Worm (Caenorhabditis elegans): ENCODE results near the gene C06E4.5.

Gene C06E4.5

DNA sequence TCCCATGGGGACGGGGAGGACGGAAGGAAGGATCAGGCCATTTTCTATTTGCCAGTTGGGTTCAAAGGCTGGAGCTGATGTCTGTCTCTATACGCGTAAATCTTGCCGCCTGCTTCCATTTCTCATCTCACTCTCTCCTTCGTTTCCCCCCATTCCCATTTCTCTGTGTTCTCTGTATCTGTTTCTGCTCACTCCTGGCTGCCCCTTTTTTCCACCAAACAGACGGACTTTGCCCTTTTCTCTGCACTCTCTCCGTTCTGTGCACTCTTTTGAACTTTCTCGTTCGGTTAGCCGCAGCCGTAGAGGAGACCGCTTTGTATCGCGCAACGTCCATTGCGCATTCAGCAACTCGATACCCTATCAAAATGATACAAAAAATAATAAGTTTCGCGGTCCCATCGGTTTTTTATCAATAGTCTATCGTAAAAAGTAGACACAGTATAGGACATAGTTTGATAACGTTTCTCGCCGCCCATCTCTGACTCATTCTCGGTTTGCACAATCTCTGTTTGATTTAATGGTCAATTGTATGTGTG is 19.3 kb upstream of the C06E4.5 start (continued):
- TF ChIP-seq nhr-12 (tag; optimal IDR thresholded peaks at IDR 0.05) (no peak), pqm-1 (tag; optimal IDR thresholded peaks at IDR 0.05) (peak; percentile 87), aly-2 (tag; optimal IDR thresholded peaks at IDR 0.05) (no peak), elt-2 (tag; optimal IDR thresholded peaks at IDR 0.05) (peak; percentile 92), nhr-77 (tag; optimal IDR thresholded peaks at IDR 0.05) (no peak), nhr-67 (tag; optimal IDR thresholded peaks at IDR 0.05) (no peak), ZK546.5 (tag; optimal IDR thresholded peaks at IDR 0.05) (no peak), lin-39 (tag; optimal IDR thresholded peaks at IDR 0.05) (peak; percentile 58), nfya-1 (tag; optimal IDR thresholded peaks at IDR 0.05; ENCODE audit: insufficient read depth) (peak; percentile 79), unc-39 (tag; optimal IDR thresholded peaks at IDR 0.05) (no peak), R02D3.7 (tag; optimal IDR thresholded peaks at IDR 0.05) (no peak), fos-1 (tag; optimal IDR thresholded peaks at IDR 0.05) (no peak), jun-1 (tag; optimal IDR thresholded peaks at IDR 0.05) (peak; percentile 76), ceh-16 (tag; optimal IDR thresholded peaks at IDR 0.05) (no peak), fkh-2 (tag; optimal IDR thresholded peaks at IDR 0.05) (no peak), ztf-11 (tag; optimal IDR thresholded peaks at IDR 0.05) (no peak)

DNA sequence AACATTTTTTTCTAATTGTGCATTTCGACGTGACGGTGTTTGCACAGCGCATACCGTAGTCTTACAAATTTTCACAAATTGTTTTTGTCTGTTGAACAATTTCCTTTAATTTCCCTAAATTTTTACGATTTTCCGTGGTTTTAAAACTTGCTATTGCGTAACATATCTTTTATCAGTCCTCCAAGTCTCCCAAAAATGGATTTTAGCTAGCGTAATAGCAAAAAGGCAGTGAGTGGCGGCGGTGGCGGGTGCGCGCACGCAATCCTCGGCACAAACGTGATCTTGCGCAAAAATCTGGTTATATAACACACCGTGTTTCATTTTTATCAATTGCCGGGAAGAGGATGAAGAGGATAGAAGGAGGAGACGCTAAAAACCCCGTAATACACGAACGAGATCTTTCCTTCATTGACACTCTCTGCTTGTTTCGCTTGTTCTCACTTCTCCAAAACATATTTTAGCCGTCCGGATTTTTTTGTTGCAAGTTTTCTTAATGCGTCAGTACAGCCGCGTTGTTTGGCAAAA is 18.5 kb upstream of the C06E4.5 start:
- peak; percentile 34 for TF ChIP-seq nhr-23 (tag; optimal IDR thresholded peaks at IDR 0.05)
- TF ChIP-seq nhr-43 (tag; optimal IDR thresholded peaks at IDR 0.05; ENCODE audit: poor library complexity, severe bottlenecking), result peak; percentile 56
- no peak for TF ChIP-seq pqm-1 (tag; optimal IDR thresholded peaks at IDR 0.05)

DNA sequence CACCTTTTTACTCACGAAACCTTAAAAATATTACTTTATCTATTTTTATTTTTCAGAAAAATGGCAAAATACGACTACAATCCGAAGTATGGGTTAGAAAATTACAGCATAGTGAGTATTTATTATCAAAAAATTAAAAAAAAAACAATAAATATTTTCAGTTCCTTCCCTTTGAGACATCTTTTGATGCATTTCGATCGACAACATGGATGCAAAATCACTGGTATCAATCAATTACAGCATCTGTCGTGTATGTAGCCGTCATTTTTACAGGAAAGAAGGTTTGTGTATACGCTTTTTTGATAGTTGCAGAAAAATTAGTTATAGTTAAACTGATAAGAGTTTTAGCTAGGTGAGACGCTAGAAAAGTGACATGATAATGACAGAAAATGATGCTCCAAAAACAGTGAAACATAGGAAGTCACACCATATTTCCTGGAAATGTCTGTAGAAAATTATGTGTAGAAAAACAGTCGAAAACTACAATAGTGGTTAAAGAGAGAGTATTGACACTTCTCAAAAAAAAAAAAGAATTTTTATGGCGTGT is 17.0 kb upstream of the C06E4.5 start, which contains the start of gene elo-3:
elo-3 (plus strand) TSS at position 51 of the 547 bp plus-strand sequence.
- TF ChIP-seq elt-2 (tag; optimal IDR thresholded peaks at IDR 0.05) (peak; percentile 63), pqm-1 (tag; optimal IDR thresholded peaks at IDR 0.05) (peak; percentile 51), jun-1 (tag; optimal IDR thresholded peaks at IDR 0.05) (no peak), pha-4 (tag; optimal IDR thresholded peaks at IDR 0.05) (peak; percentile 9)

DNA sequence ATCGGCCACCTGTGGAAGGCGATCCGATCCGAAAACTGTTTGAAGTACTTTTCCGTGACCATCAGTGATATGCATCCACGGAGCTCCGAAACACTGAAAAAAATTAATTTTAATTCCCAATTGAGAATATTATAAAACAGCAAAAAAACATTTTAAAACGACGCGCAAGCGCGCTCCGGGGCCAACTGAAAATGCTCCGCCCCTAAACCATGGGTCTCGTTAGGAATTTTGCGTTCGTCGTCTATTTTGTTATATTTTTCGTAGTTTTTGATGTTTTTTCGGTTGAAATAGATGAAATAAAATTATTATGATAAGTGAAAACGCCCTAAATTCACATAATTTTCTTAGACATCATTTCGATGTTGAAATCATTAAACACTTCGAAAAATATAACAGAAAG is 14.2 kb upstream of the C06E4.5 start:
- TF ChIP-seq R02D3.7 (tag; optimal IDR thresholded peaks at IDR 0.05) (no peak), ztf-11 (tag; optimal IDR thresholded peaks at IDR 0.05) (no peak), unc-62 (GFP tag; optimal IDR thresholded peaks at IDR 0.05) (peak; percentile 48), snpc-4 (tag; optimal IDR thresholded peaks at IDR 0.05) (no peak), mdl-1 (tag; optimal IDR thresholded peaks at IDR 0.05) (no peak), nhr-76 (tag; optimal IDR thresholded peaks at IDR 0.05) (no peak), tbx-2 (tag; optimal IDR thresholded peaks at IDR 0.05) (no peak)

DNA sequence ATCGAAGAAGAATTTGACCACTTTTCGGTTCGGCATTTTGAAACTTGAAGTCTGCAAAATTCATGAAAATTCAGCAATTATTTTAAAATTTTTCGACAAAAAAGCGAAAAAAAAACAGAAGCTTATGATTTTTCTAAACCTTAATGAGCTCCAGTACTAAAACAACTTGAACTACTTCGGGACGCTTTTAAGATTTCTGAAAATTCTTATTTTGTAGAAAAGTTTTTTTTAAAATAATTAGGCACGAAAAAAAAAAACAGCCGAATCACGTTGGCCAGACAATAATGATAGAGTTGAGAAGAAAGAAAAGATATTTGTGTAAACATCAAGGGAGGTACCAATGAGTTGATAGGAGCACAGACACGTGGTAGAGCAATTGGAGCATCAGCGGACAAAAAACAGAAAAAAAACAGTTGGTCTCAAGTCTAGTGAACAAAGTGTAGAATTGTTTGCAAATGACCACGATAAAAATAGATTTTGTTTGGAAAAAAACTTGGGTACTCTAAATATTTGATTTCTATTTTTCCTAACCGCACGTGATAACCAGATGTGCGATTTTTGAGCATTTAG is 12.5 kb upstream of the C06E4.5 start, which contains the start of gene gstk-2:
gstk-2 (minus strand) TSS at position 51 of the 570 bp plus-strand sequence.
- no peak for TF ChIP-seq snpc-4 (tag; optimal IDR thresholded peaks at IDR 0.05)
- TF ChIP-seq nhr-43 (tag; optimal IDR thresholded peaks at IDR 0.05; ENCODE audit: poor library complexity, severe bottlenecking), result no peak
- no peak for TF ChIP-seq ztf-4 (tag; optimal IDR thresholded peaks at IDR 0.05)
- no peak for TF ChIP-seq lin-15B (tag; optimal IDR thresholded peaks at IDR 0.05)
- TF ChIP-seq elt-2 (tag; optimal IDR thresholded peaks at IDR 0.05), result no peak
- no peak for TF ChIP-seq nhr-25 (tag; optimal IDR thresholded peaks at IDR 0.05)
- peak; percentile 2 for TF ChIP-seq egl-5 (tag; optimal IDR thresholded peaks at IDR 0.05)
- no peak for TF ChIP-seq ama-1 (optimal IDR thresholded peaks at IDR 0.05)
- no peak for TF ChIP-seq eor-1 (tag; optimal IDR thresholded peaks at IDR 0.05)
- no peak for TF ChIP-seq egl-27 (tag; optimal IDR thresholded peaks at IDR 0.05)
- peak; percentile 45 for TF ChIP-seq nfya-1 (tag; optimal IDR thresholded peaks at IDR 0.05; ENCODE audit: insufficient read depth)
- TF ChIP-seq elt-1 (tag; optimal IDR thresholded peaks at IDR 0.05), result no peak
- peak; percentile 5 for TF ChIP-seq lin-39 (tag; optimal IDR thresholded peaks at IDR 0.05)
- no peak for TF ChIP-seq nhr-12 (tag; optimal IDR thresholded peaks at IDR 0.05)
- no peak for TF ChIP-seq pqm-1 (tag; optimal IDR thresholded peaks at IDR 0.05)
- peak; percentile 90 for TF ChIP-seq pha-4 (tag; optimal IDR thresholded peaks at IDR 0.05)

All from whole organism, L3 larva.